Worm (Caenorhabditis elegans) whole organism, L3 larva: ENCODE results near the gene clec-136.
A peak's percentile ranks its signal among the peaks of the same experiment; 100 is the strongest.

Experiments
- R02D3.7 ChIP-seq: fragments of 150-350 bp; optimal IDR thresholded peaks from 2 replicates; lab custom pipeline; 2014; ENCODE audit warnings: missing biosample characterization, missing genetic modification characterization
- ZK546.5 ChIP-seq: sonication (generic microtip); optimal IDR thresholded peaks from 2 replicates; lab custom pipeline; 2017; ENCODE audit warnings: missing biosample characterization, missing genetic modification characterization
- ceh-16 ChIP-seq: sonication (generic microtip); optimal IDR thresholded peaks from 2 replicates; lab custom pipeline; 2017; ENCODE audit warnings: missing biosample characterization, missing genetic modification characterization
- ceh-28 ChIP-seq: fragments of 150-350 bp; optimal IDR thresholded peaks from 2 replicates; lab custom pipeline; 2014; ENCODE audit warnings: missing biosample characterization, missing genetic modification reagents, missing genetic modification characterization
- ceh-82 ChIP-seq: fragments of 150-350 bp; optimal IDR thresholded peaks from 2 replicates; lab custom pipeline; 2014; ENCODE audit warnings: missing biosample characterization, missing genetic modification characterization
- egl-27 ChIP-seq: sonication (generic microtip); optimal IDR thresholded peaks from 4 replicates; lab custom pipeline; 2017; ENCODE audit warnings: missing biosample characterization, missing genetic modification reagents, missing genetic modification characterization
- egl-5 ChIP-seq: fragments of 150-350 bp; optimal IDR thresholded peaks from 2 replicates; lab custom pipeline; 2017; ENCODE audit warnings: missing biosample characterization, missing genetic modification reagents, missing genetic modification characterization, inconsistent platforms
- elt-1 ChIP-seq: fragments of 150-350 bp; optimal IDR thresholded peaks from 2 replicates; lab custom pipeline; 2014; ENCODE audit warnings: missing biosample characterization, missing genetic modification characterization
- elt-2 ChIP-seq: sonication (generic microtip); optimal IDR thresholded peaks from 2 replicates; lab custom pipeline; 2016; ENCODE audit warnings: missing genetic modification reagents, mild to moderate bottlenecking, missing genetic modification characterization, missing compliant biosample characterization
- eor-1 ChIP-seq, 2 experiments: fragments of 150-350 bp; optimal IDR thresholded peaks; 2 replicates each; lab custom pipeline; 2014 to 2018; ENCODE audit warnings: missing biosample characterization in 2 of 2, missing genetic modification characterization in 2 of 2
- fkh-10 ChIP-seq: sonication (generic microtip); optimal IDR thresholded peaks from 2 replicates; lab custom pipeline; 2017; ENCODE audit warnings: missing biosample characterization, missing genetic modification reagents, missing genetic modification characterization
- fos-1 ChIP-seq: fragments of 150-350 bp; optimal IDR thresholded peaks from 2 replicates; lab custom pipeline; 2014; ENCODE audit warnings: missing biosample characterization, missing genetic modification characterization
- hmg-11 ChIP-seq: sonication (generic microtip); optimal IDR thresholded peaks from 2 replicates; lab custom pipeline; 2016; ENCODE audit warnings: missing genetic modification characterization, missing compliant biosample characterization
- jun-1 ChIP-seq: fragments of 150-350 bp; optimal IDR thresholded peaks from 2 replicates; lab custom pipeline; 2014; ENCODE audit warnings: missing biosample characterization, missing genetic modification reagents, missing genetic modification characterization
- lin-15B ChIP-seq: fragments of 150-350 bp; optimal IDR thresholded peaks from 2 replicates; lab custom pipeline; 2014; ENCODE audit warnings: missing biosample characterization, missing genetic modification characterization
- lin-39 ChIP-seq: fragments of 150-350 bp; optimal IDR thresholded peaks from 2 replicates; lab custom pipeline; 2018; ENCODE audit warnings: missing biosample characterization, missing genetic modification reagents, missing genetic modification characterization
- lsy-12 ChIP-seq: sonication (generic microtip); optimal IDR thresholded peaks from 2 replicates; lab custom pipeline; 2016; ENCODE audit warnings: mild to moderate bottlenecking, missing genetic modification characterization, missing compliant biosample characterization
- nfya-1 ChIP-seq: sonication (generic microtip); optimal IDR thresholded peaks from 2 replicates; lab custom pipeline; 2017; ENCODE audit warnings: missing genetic modification characterization, mild to moderate bottlenecking, missing compliant biosample characterization, antibody characterized with exemption, moderate library complexity; ENCODE audit not compliant: insufficient read depth
- nhr-11 ChIP-seq: fragments of 150-350 bp; optimal IDR thresholded peaks from 2 replicates; lab custom pipeline; 2014; ENCODE audit warnings: missing biosample characterization, missing genetic modification characterization
- nhr-12 ChIP-seq: fragments of 150-350 bp; optimal IDR thresholded peaks from 2 replicates; lab custom pipeline; 2014; ENCODE audit warnings: missing biosample characterization, missing genetic modification characterization
- nhr-23 ChIP-seq: fragments of 150-350 bp; optimal IDR thresholded peaks from 2 replicates; lab custom pipeline; 2014; ENCODE audit warnings: missing biosample characterization, missing genetic modification reagents, missing genetic modification characterization
- nhr-237 ChIP-seq: fragments of 150-350 bp; optimal IDR thresholded peaks from 2 replicates; lab custom pipeline; 2014; ENCODE audit warnings: missing biosample characterization, missing genetic modification characterization
- nhr-25 ChIP-seq: sonication (generic microtip); optimal IDR thresholded peaks from 2 replicates; lab custom pipeline; 2017; ENCODE audit warnings: missing biosample characterization, missing genetic modification characterization
- nhr-28 ChIP-seq: fragments of 150-350 bp; optimal IDR thresholded peaks from 2 replicates; lab custom pipeline; 2014; ENCODE audit warnings: missing biosample characterization, missing genetic modification characterization
- nhr-43 ChIP-seq: sonication (generic microtip); optimal IDR thresholded peaks from 2 replicates; lab custom pipeline; 2016; ENCODE audit warnings: mild to moderate bottlenecking, missing genetic modification characterization, missing compliant biosample characterization; ENCODE audit not compliant: poor library complexity, severe bottlenecking
- nhr-77 ChIP-seq: fragments of 150-350 bp; optimal IDR thresholded peaks from 2 replicates; lab custom pipeline; 2014; ENCODE audit warnings: missing biosample characterization, missing genetic modification characterization
- pha-4 ChIP-seq: fragments of 150-350 bp; optimal IDR thresholded peaks from 2 replicates; lab custom pipeline; 2014; ENCODE audit warnings: missing biosample characterization, missing genetic modification reagents, missing genetic modification characterization
- pqm-1 ChIP-seq: fragments of 150-350 bp; optimal IDR thresholded peaks from 2 replicates; lab custom pipeline; 2017; ENCODE audit warnings: missing biosample characterization, missing genetic modification characterization, inconsistent platforms
- sea-2 ChIP-seq: fragments of 150-350 bp; sonication (generic microtip); optimal IDR thresholded peaks from 4 replicates; lab custom pipeline; 2014; ENCODE audit warnings: missing biosample characterization, missing genetic modification reagents, missing genetic modification characterization
- skn-1 ChIP-seq: fragments of 150-350 bp; optimal IDR thresholded peaks from 2 replicates; lab custom pipeline; 2014; ENCODE audit warnings: missing biosample characterization, missing genetic modification characterization
- snpc-4 ChIP-seq: fragments of 150-350 bp; optimal IDR thresholded peaks from 2 replicates; lab custom pipeline; 2014; ENCODE audit warnings: missing biosample characterization, missing genetic modification characterization
- tbx-2 ChIP-seq: sonication (generic microtip); optimal IDR thresholded peaks from 2 replicates; lab custom pipeline; 2016; ENCODE audit warnings: mild to moderate bottlenecking, missing genetic modification characterization, missing compliant biosample characterization
- unc-39 ChIP-seq: sonication (generic microtip); optimal IDR thresholded peaks from 4 replicates; lab custom pipeline; 2017; ENCODE audit warnings: missing biosample characterization, missing genetic modification characterization
- zag-1 ChIP-seq: fragments of 150-350 bp; optimal IDR thresholded peaks from 2 replicates; lab custom pipeline; 2014; ENCODE audit warnings: missing biosample characterization, missing genetic modification characterization
- ztf-4 ChIP-seq: fragments of 150-350 bp; optimal IDR thresholded peaks from 2 replicates; lab custom pipeline; 2014; ENCODE audit warnings: missing biosample characterization, missing genetic modification characterization

Gene clec-136

ce11 chrII:4604149-4604548 is 12.2 kb downstream of the clec-136 start:
- no peak for TF ChIP-seq zag-1 (tag; lab: Kevin White, UChicago)
- peak; percentile 93 for TF ChIP-seq elt-2 (tag; lab: Kevin White, UChicago)
- TF ChIP-seq pqm-1, result peak; percentile 97
- peak; percentile 54 for TF ChIP-seq pha-4
- peak; percentile 31 for TF ChIP-seq ceh-28
- no peak for TF ChIP-seq egl-27
- peak; percentile 50 for TF ChIP-seq jun-1

ce11 chrII:4603035-4603434 is 13.3 kb downstream of the clec-136 start, which contains the start of gene F35D11.4:
TSS of gene F35D11.4 (plus strand) at chrII:4603427.
- TF ChIP-seq nhr-25 (tag; lab: Kevin White, UChicago), result peak; percentile 60
- TF ChIP-seq pha-4, result peak; percentile 72
- no peak for TF ChIP-seq ceh-16 (tag; lab: Kevin White, UChicago)
- TF ChIP-seq pqm-1, result peak; percentile 62
- TF ChIP-seq snpc-4, result peak; percentile 81
- peak; percentile 88 for TF ChIP-seq lsy-12
- TF ChIP-seq skn-1 (tag; lab: Kevin White, UChicago), result peak; percentile 43
- peak; percentile 36 for TF ChIP-seq hmg-11 (tag; lab: Kevin White, UChicago)
- peak; percentile 41 for TF ChIP-seq R02D3.7 (tag; lab: Kevin White, UChicago)
- TF ChIP-seq sea-2, result no peak
- peak; percentile 73 for TF ChIP-seq nfya-1 (tag; lab: Kevin White, UChicago)
- TF ChIP-seq lin-15B (tag; lab: Kevin White, UChicago), result peak; percentile 89
- TF ChIP-seq egl-5, result peak; percentile 56
- peak; percentile 13 for TF ChIP-seq ceh-28
- TF ChIP-seq elt-2 (tag; lab: Kevin White, UChicago), result peak; percentile 60
- TF ChIP-seq nhr-23 (tag; lab: Kevin White, UChicago), result peak; percentile 74
- no peak for TF ChIP-seq fos-1 (tag; lab: Kevin White, UChicago)
- peak; percentile 27 for TF ChIP-seq jun-1
- no peak for TF ChIP-seq eor-1 (tag; optimal IDR thresholded peaks at IDR 0.05; lab: Kevin White, UChicago)
- no peak for TF ChIP-seq tbx-2 (tag; lab: Kevin White, UChicago)
- TF ChIP-seq lin-39, result peak; percentile 18
- peak; percentile 92 for TF ChIP-seq nhr-43 (tag; lab: Kevin White, UChicago)

- TF ChIP-seq nhr-237 (tag; lab: Kevin White, UChicago) (no peak), lsy-12 (no peak), nhr-12 (tag; lab: Kevin White, UChicago) (no peak), egl-27 (no peak), hmg-11 (tag; lab: Kevin White, UChicago) (no peak), unc-39 (tag; lab: Kevin White, UChicago) (no peak)
Observed at ce11 chrII:4602533-4602932, 13.8 kb downstream of the clec-136 start, which contains the start of gene coa-3. TSS of gene coa-3 (minus strand) at chrII:4602633.

ce11 chrII:4601256-4601655 is 15.1 kb downstream of the clec-136 start, which contains the start of gene ipla-1:
TSS of gene ipla-1 (minus strand) at chrII:4601356.
- TF ChIP-seq nhr-237 (tag; lab: Kevin White, UChicago) (no peak), lin-15B (tag; lab: Kevin White, UChicago) (no peak), fkh-10 (GFP tag; lab: Kevin White, UChicago) (no peak), ceh-82 (tag; lab: Kevin White, UChicago) (no peak), unc-39 (tag; lab: Kevin White, UChicago) (no peak), ceh-28 (no peak), nhr-28 (no peak), pha-4 (no peak), jun-1 (no peak), sea-2 (no peak), fos-1 (tag; lab: Kevin White, UChicago) (no peak), elt-2 (tag; lab: Kevin White, UChicago) (no peak), pqm-1 (no peak), ztf-4 (tag; lab: Kevin White, UChicago) (no peak), skn-1 (tag; lab: Kevin White, UChicago) (no peak), elt-1 (tag; lab: Kevin White, UChicago) (no peak), nhr-11 (tag; lab: Kevin White, UChicago) (no peak), nhr-77 (tag; lab: Kevin White, UChicago) (no peak), nhr-12 (tag; lab: Kevin White, UChicago) (no peak)

- TF ChIP-seq snpc-4, result no peak
- TF ChIP-seq nfya-1 (tag; lab: Kevin White, UChicago), result peak; percentile 88
- no peak for TF ChIP-seq ZK546.5 (tag; lab: Kevin White, UChicago)
- TF ChIP-seq, all 47 proteins: peak for 1
Observed at ce11 chrII:4600818-4601217, 15.5 kb downstream of the clec-136 start.
